Worm (Caenorhabditis elegans) whole organism, L4/young adult: ENCODE data around the gene ZK370.6.

Source experiments
- W03F9.2 ChIP-seq: fragments of 150-350 bp; optimal IDR thresholded peaks from 2 replicates; lab custom pipeline; 2014; ENCODE audit warnings: missing biosample characterization, missing genetic modification characterization
- dao-5 ChIP-seq: sonication (generic microtip); optimal IDR thresholded peaks from 2 replicates; lab custom pipeline; 2016; ENCODE audit warnings: missing genotype, missing genetic modification characterization, moderate library complexity, missing compliant biosample characterization
- him-1 ChIP-seq: sonication (generic microtip); optimal IDR thresholded peaks from 2 replicates; lab custom pipeline; 2016; ENCODE audit warnings: missing genotype, missing genetic modification reagents, missing genetic modification characterization, missing compliant biosample characterization

DNA sequence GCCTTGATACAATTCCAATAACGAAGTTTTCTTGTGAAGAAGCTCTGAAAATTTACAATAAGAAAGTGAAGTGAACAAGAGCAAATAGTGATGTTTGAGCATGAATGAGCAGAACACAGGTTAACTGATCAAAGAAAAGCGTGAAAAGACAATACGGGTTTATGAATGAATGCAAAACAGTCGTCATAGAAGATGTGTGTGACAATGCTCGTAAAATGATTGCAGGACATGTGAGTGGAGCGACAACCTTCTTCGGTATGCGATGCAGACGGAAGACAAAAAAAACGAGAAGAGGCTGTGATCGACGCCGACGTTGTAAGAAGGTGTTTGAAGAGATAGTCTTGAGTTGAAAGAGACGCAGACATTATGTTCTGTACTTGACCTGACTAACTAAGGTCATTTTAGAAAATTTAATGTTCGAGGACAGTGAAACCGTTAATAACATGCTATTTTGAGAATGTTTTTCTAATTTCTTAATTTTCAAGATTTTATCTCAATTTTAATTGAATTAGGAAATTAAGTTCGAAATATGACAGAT is 23.7 kb upstream of the ZK370.6 start, which contains the start of gene mig-22:
- TF ChIP-seq him-1 (tag; lab: Kevin White, UChicago) (no peak), dao-5 (no peak), W03F9.2 (no peak)
